Fruit fly (Drosophila melanogaster): Measurements from ENCODE around the gene CG43965.

dm6 chr3L:8698493-8699166 lies 26.9 kb downstream of the CG43965 start:
- no peak for TF ChIP-seq Hr96 (GFP tag; optimal IDR thresholded peaks at IDR 0.05)
- TF ChIP-seq pad (GFP tag; optimal IDR thresholded peaks at IDR 0.05) = no peak
- no peak for TF ChIP-seq Crg-1 (GFP tag; optimal IDR thresholded peaks at IDR 0.05)
- TF ChIP-seq cic (GFP tag; optimal IDR thresholded peaks at IDR 0.05) = peak; percentile 80
- peak; percentile 17 for TF ChIP-seq kay (GFP tag; ENCODE audit: borderline replicate concordance)
- no peak for TF ChIP-seq CG7045 (GFP tag; optimal IDR thresholded peaks at IDR 0.05)
- no peak for TF ChIP-seq CG14711 (tag; optimal IDR thresholded peaks at IDR 0.05)
- TF ChIP-seq Clk (GFP tag; optimal IDR thresholded peaks at IDR 0.05) = no peak
- no peak for TF ChIP-seq CG1620 (GFP tag; optimal IDR thresholded peaks at IDR 0.05)
- no peak for TF ChIP-seq bab1 (GFP tag; optimal IDR thresholded peaks at IDR 0.05)
- TF ChIP-seq tj (GFP tag; optimal IDR thresholded peaks at IDR 0.05) = peak; percentile 59
- TF ChIP-seq ovo (GFP tag; optimal IDR thresholded peaks at IDR 0.05) = no peak
